Worm (Caenorhabditis elegans) whole organism, midembryonic: ENCODE results near the gene T23F2.4.

ENCODE experiments used
- T22C8.4 ChIP-seq: fragments of 200-800 bp; sonication (Bioruptor generic); IDR thresholded peaks from 2 replicates; pipeline ENCODE4 v1.3.6; 2022; ENCODE audit warnings: missing genetic modification characterization, missing compliant biosample characterization
- cog-1 ChIP-seq: sonication (generic microtip); optimal IDR thresholded peaks from 2 replicates; lab custom pipeline; 2016; ENCODE audit warnings: missing genetic modification characterization, missing compliant biosample characterization
- med-1 ChIP-seq: sonication (generic microtip); optimal IDR thresholded peaks from 2 replicates; lab custom pipeline; 2017; ENCODE audit warnings: missing genetic modification characterization, mild to moderate bottlenecking, missing compliant biosample characterization, antibody characterized with exemption, missing genetic modification reagents; ENCODE audit not compliant: insufficient read depth

DNA sequence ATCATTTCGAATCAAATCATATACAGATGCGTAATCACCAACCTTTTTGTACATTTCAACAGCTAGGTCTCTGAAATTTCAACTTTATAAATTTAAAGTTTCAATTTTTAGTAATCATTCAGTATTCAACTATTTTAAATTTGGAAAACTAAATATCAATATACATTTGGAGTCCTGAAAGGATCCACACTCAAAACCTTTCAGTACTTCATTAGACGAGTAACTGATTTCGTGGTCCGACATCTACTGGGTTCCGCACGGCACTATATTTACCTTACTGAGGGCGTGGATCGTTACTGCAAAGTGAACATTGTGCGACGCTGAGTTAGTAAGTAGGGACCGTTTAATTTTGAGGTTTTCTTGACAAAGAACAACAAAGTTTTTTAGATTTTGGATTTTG is 32.9 kb upstream of the T23F2.4 start:
- TF ChIP-seq T22C8.4 (GFP tag; lab: Robert Waterston, UW): no peak
- no peak for TF ChIP-seq med-1
- TF ChIP-seq cog-1: no peak
